Worm (Caenorhabditis elegans) whole organism, L2 larva: ENCODE data around the gene C45G9.8.

Experiments
- C34F6.9 ChIP-seq: fragments of 150-350 bp; optimal IDR thresholded peaks from 2 replicates; lab custom pipeline; 2014; ENCODE audit warnings: missing biosample characterization, missing genetic modification characterization
- F13H6.1 ChIP-seq: sonication (generic microtip); optimal IDR thresholded peaks from 2 replicates; lab custom pipeline; 2016; ENCODE audit warnings: missing genetic modification characterization, missing compliant biosample characterization
- R02D3.7 ChIP-seq: fragments of 150-350 bp; optimal IDR thresholded peaks from 2 replicates; lab custom pipeline; 2014; ENCODE audit warnings: missing biosample characterization, missing genetic modification characterization
- Y55F3AM.14 ChIP-seq: fragments of 200-800 bp; sonication (Bioruptor generic); optimal IDR thresholded peaks from 2 replicates; lab custom pipeline; 2018; ENCODE audit warnings: mild to moderate bottlenecking, missing genetic modification characterization, missing compliant biosample characterization
- ZK546.5 ChIP-seq: sonication (generic microtip); optimal IDR thresholded peaks from 2 replicates; lab custom pipeline; 2017; ENCODE audit warnings: missing biosample characterization, missing genetic modification characterization
- alr-1 ChIP-seq: fragments of 150-350 bp; optimal IDR thresholded peaks from 2 replicates; lab custom pipeline; 2014; ENCODE audit warnings: missing biosample characterization, missing genetic modification characterization
- aly-2 ChIP-seq: fragments of 150-350 bp; optimal IDR thresholded peaks from 2 replicates; lab custom pipeline; 2014; ENCODE audit warnings: missing biosample characterization, missing genetic modification characterization
- ama-1 ChIP-seq: fragments of 150-350 bp; optimal IDR thresholded peaks from 2 replicates; lab custom pipeline; 2018; ENCODE audit warnings: inconsistent platforms
- blmp-1 ChIP-seq: sonication (generic microtip); optimal IDR thresholded peaks from 2 replicates; lab custom pipeline; 2017; ENCODE audit warnings: missing genetic modification characterization, mild to moderate bottlenecking, missing compliant biosample characterization, antibody characterized with exemption, moderate library complexity; ENCODE audit not compliant: insufficient read depth
- ceh-82 ChIP-seq: fragments of 150-350 bp; optimal IDR thresholded peaks from 2 replicates; lab custom pipeline; 2014; ENCODE audit warnings: missing biosample characterization, missing genetic modification characterization
- crh-2 ChIP-seq: sonication (generic microtip); optimal IDR thresholded peaks from 2 replicates; lab custom pipeline; 2017; ENCODE audit warnings: missing biosample characterization, missing genetic modification characterization
- dmd-4 ChIP-seq: sonication (generic microtip); optimal IDR thresholded peaks from 2 replicates; lab custom pipeline; 2017; ENCODE audit warnings: missing biosample characterization, missing genetic modification characterization
- egl-27 ChIP-seq: sonication (generic microtip); optimal IDR thresholded peaks from 3 replicates; lab custom pipeline; 2017; ENCODE audit warnings: missing biosample characterization, missing genetic modification reagents, missing genetic modification characterization
- elt-1 ChIP-seq: fragments of 150-350 bp; optimal IDR thresholded peaks from 2 replicates; lab custom pipeline; 2014; ENCODE audit warnings: missing biosample characterization, missing genetic modification characterization
- elt-3 ChIP-seq: sonication (generic microtip); optimal IDR thresholded peaks from 2 replicates; lab custom pipeline; 2017; ENCODE audit warnings: missing biosample characterization, missing genetic modification characterization
- fos-1 ChIP-seq: fragments of 150-350 bp; optimal IDR thresholded peaks from 2 replicates; lab custom pipeline; 2014; ENCODE audit warnings: missing biosample characterization, missing genetic modification characterization
- gmeb-1 ChIP-seq: fragments of 150-350 bp; optimal IDR thresholded peaks from 2 replicates; lab custom pipeline; 2014; ENCODE audit warnings: missing biosample characterization, missing genetic modification characterization
- lin-11 ChIP-seq: fragments of 150-350 bp; sonication (generic microtip); optimal IDR thresholded peaks from 2 replicates; lab custom pipeline; 2014; ENCODE audit warnings: missing biosample characterization, missing genetic modification characterization, inconsistent platforms, mixed read lengths
- lin-13 ChIP-seq: fragments of 150-350 bp; optimal IDR thresholded peaks from 2 replicates; lab custom pipeline; 2014; ENCODE audit warnings: missing biosample characterization, missing genetic modification reagents, missing genetic modification characterization
- lin-39 ChIP-seq: fragments of 150-350 bp; optimal IDR thresholded peaks from 2 replicates; lab custom pipeline; 2014; ENCODE audit warnings: missing biosample characterization, missing genetic modification reagents, missing genetic modification characterization
- lsy-2 ChIP-seq, 2 experiments: fragments of 150-350 bp in 1 of 2; sonication (generic microtip) in 1 of 2; optimal IDR thresholded peaks; 2 replicates each; lab custom pipeline; 2014 to 2017; ENCODE audit warnings: missing biosample characterization in 2 of 2, missing genetic modification characterization in 2 of 2
- mab-5 ChIP-seq: fragments of 150-350 bp; optimal IDR thresholded peaks from 2 replicates; lab custom pipeline; 2014; ENCODE audit warnings: missing biosample characterization, missing genetic modification characterization
- mbf-1 ChIP-seq: sonication (generic microtip); optimal IDR thresholded peaks from 2 replicates; lab custom pipeline; 2017; ENCODE audit warnings: missing biosample characterization, missing genetic modification characterization
- mdl-1 ChIP-seq, 2 experiments: fragments of 150-350 bp in 1 of 2; sonication (generic microtip) in 1 of 2; optimal IDR thresholded peaks; 2 replicates each; lab custom pipeline; 2017; ENCODE audit warnings: missing biosample characterization in 2 of 2, missing genetic modification characterization in 2 of 2
- nhr-10 ChIP-seq: sonication (generic microtip); optimal IDR thresholded peaks from 2 replicates; lab custom pipeline; 2017; ENCODE audit warnings: missing biosample characterization, missing genetic modification characterization
- nhr-12 ChIP-seq: fragments of 150-350 bp; optimal IDR thresholded peaks from 2 replicates; lab custom pipeline; 2014; ENCODE audit warnings: missing biosample characterization, missing genetic modification characterization
- nhr-129 ChIP-seq: fragments of 150-350 bp; optimal IDR thresholded peaks from 2 replicates; lab custom pipeline; 2014; ENCODE audit warnings: missing biosample characterization, missing genetic modification characterization
- nhr-21 ChIP-seq: fragments of 150-350 bp; optimal IDR thresholded peaks from 2 replicates; lab custom pipeline; 2014; ENCODE audit warnings: missing biosample characterization, missing genetic modification characterization
- nhr-23 ChIP-seq: fragments of 150-350 bp; optimal IDR thresholded peaks from 2 replicates; lab custom pipeline; 2014; ENCODE audit warnings: missing biosample characterization, missing genetic modification reagents, missing genetic modification characterization
- nhr-25 ChIP-seq: fragments of 150-350 bp; sonication (generic microtip); optimal IDR thresholded peaks from 3 replicates; lab custom pipeline; 2014; ENCODE audit warnings: missing biosample characterization, missing genetic modification characterization
- nhr-6 ChIP-seq: fragments of 150-350 bp; optimal IDR thresholded peaks from 2 replicates; lab custom pipeline; 2014; ENCODE audit warnings: missing biosample characterization, missing genetic modification characterization
- peb-1 ChIP-seq: fragments of 150-350 bp; optimal IDR thresholded peaks from 2 replicates; lab custom pipeline; 2014; ENCODE audit warnings: missing biosample characterization, missing genetic modification characterization
- sem-4 ChIP-seq: fragments of 150-350 bp; optimal IDR thresholded peaks from 2 replicates; lab custom pipeline; 2014; ENCODE audit warnings: missing biosample characterization, missing genetic modification reagents, missing genetic modification characterization
- skn-1 ChIP-seq: sonication (generic microtip); optimal IDR thresholded peaks from 2 replicates; lab custom pipeline; 2017; ENCODE audit warnings: missing biosample characterization, missing genetic modification characterization
- sma-3 ChIP-seq: sonication (generic microtip); optimal IDR thresholded peaks from 2 replicates; lab custom pipeline; 2016; ENCODE audit warnings: missing genetic modification reagents, missing genetic modification characterization, missing compliant biosample characterization
- sma-9 ChIP-seq, 2 experiments: fragments of 150-350 bp in 1 of 2; sonication (generic microtip) in 1 of 2; optimal IDR thresholded peaks; 2 replicates each; lab custom pipeline; 2014 to 2016; ENCODE audit warnings: missing genetic modification characterization in 2 of 2, mild to moderate bottlenecking in 1 of 2, missing biosample characterization in 1 of 2, missing compliant biosample characterization in 1 of 2, missing genetic modification reagents in 1 of 2, moderate library complexity in 1 of 2
- unc-39 ChIP-seq: fragments of 150-350 bp; optimal IDR thresholded peaks from 2 replicates; lab custom pipeline; 2014; ENCODE audit warnings: missing biosample characterization, missing genetic modification characterization
- unc-55 ChIP-seq: fragments of 150-350 bp; sonication (generic microtip); optimal IDR thresholded peaks from 3 replicates; lab custom pipeline; 2014; ENCODE audit warnings: missing biosample characterization, missing genetic modification reagents, missing genetic modification characterization
- unc-62 ChIP-seq: fragments of 150-350 bp; optimal IDR thresholded peaks from 2 replicates; lab custom pipeline; 2014; ENCODE audit warnings: missing biosample characterization, missing genetic modification reagents, missing genetic modification characterization
- zag-1 ChIP-seq: fragments of 150-350 bp; optimal IDR thresholded peaks from 2 replicates; lab custom pipeline; 2014; ENCODE audit warnings: missing biosample characterization, missing genetic modification characterization
- ztf-1 ChIP-seq: fragments of 200-800 bp; sonication (Bioruptor generic); conservative IDR thresholded peaks from 2 replicates; pipeline ENCODE4 v1.3.6; 2022; ENCODE audit warnings: missing genetic modification characterization, missing compliant biosample characterization
- ztf-11 ChIP-seq: sonication (generic microtip); optimal IDR thresholded peaks from 2 replicates; lab custom pipeline; 2017; ENCODE audit warnings: missing biosample characterization, missing genetic modification characterization
- ztf-4 ChIP-seq: fragments of 150-350 bp; optimal IDR thresholded peaks from 2 replicates; lab custom pipeline; 2014; ENCODE audit warnings: missing biosample characterization, missing genetic modification characterization

C45G9.8 gene

DNA sequence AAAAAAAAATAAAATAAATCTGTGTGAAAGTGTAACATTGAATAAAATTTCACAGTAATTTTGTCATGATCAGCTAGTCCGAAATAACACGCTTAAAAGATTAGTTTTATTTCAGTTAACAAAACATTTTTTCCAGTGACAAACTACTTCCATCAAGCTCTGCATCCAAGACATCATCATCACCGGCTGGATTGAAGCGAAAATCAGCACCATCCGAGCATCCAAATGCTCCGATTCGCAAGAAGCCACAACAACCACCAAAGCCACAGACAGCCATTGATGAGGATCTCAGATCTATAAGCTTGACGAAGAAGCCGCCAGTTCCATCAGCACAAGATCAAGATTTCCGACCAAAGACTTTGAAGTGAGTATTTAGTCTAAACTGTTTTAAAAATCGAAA, 26.2 kb downstream of the C45G9.8 start:
- TF ChIP-seq Y55F3AM.14 (no peak), ztf-1 (GFP tag; lab: Robert Waterston, UW) (no peak), nhr-25 (peak; percentile 14), egl-27 (tag; lab: Kevin White, UChicago) (no peak), mab-5 (tag; lab: Kevin White, UChicago) (no peak), elt-1 (no peak), elt-3 (tag; lab: Kevin White, UChicago) (no peak), ZK546.5 (tag; lab: Kevin White, UChicago) (no peak)
- TF ChIP-seq, all 48 proteins: peak for 1

ce11 chrIII:5026366-5026765, 27.1 kb downstream of the C45G9.8 start:
- TF ChIP-seq ceh-82 (tag; lab: Kevin White, UChicago) (no peak), nhr-129 (tag; lab: Kevin White, UChicago) (no peak), lin-11 (no peak), nhr-12 (tag; lab: Kevin White, UChicago) (no peak), ama-1 (no peak), peb-1 (tag; lab: Kevin White, UChicago) (no peak), lsy-2 (tag; optimal IDR thresholded peaks at IDR 0.05; lab: Kevin White, UChicago) (no peak), skn-1 (tag; lab: Kevin White, UChicago) (no peak), mbf-1 (tag; lab: Kevin White, UChicago) (no peak)

- TF ChIP-seq crh-2 (tag; lab: Kevin White, UChicago) (peak; percentile 26), C34F6.9 (peak; percentile 25), lin-13 (GFP tag; lab: Kevin White, UChicago) (peak; percentile 19), ama-1 (peak; percentile 83), unc-55 (GFP tag; lab: Kevin White, UChicago) (no peak), sma-3 (GFP tag; lab: Kevin White, UChicago) (peak; percentile 44), sem-4 (tag; lab: Kevin White, UChicago) (peak; percentile 47), egl-27 (tag; lab: Kevin White, UChicago) (no peak), Y55F3AM.14 (peak; percentile 7), nhr-10 (no peak), peb-1 (tag; lab: Kevin White, UChicago) (no peak), F13H6.1 (tag; lab: Kevin White, UChicago) (peak; percentile 7), dmd-4 (tag; lab: Kevin White, UChicago) (no peak), lin-39 (tag; lab: Kevin White, UChicago) (no peak), gmeb-1 (peak; percentile 28), zag-1 (tag; lab: Kevin White, UChicago) (no peak), ztf-1 (GFP tag; lab: Robert Waterston, UW) (peak; percentile 93), R02D3.7 (tag; lab: Kevin White, UChicago) (no peak), ztf-4 (peak; percentile 79), mbf-1 (tag; lab: Kevin White, UChicago) (no peak), nhr-12 (tag; lab: Kevin White, UChicago) (no peak), nhr-21 (tag; lab: Kevin White, UChicago) (peak; percentile 2), lsy-2 (tag; optimal IDR thresholded peaks at IDR 0.05; lab: Kevin White, UChicago) (peak in 1 of 2 experiments; percentile 60)
Measured at ce11 chrIII:5025136-5025629, 28.3 kb downstream of the C45G9.8 start.

DNA sequence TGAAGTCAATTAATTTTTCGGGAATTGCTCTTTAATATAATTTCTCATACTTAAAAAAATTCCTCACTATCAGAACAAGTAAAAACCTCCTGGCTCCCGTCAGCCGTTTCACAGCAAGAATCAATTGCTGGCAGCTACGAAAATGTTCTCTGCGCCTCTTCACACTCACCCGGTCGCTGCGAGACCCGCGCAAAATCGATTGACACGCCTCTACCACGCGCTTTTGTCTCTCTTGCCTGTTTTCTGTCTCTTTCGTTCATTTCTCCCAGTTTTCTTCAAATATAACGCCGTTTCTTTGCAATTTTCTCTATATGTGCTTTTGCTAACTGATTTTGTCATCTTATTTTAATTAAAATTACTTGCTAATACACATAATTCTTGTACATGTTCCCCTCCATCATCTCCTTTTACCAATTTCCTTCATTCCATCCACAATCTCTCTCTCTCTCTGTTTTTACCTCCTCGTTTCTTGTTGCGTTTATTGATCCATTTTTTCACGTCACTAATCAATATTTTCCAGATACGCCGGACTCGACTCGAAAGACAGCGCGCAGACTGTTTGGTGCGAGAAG, 29.0 kb downstream of the C45G9.8 start, which contains the start of gene pcf-11:
TSS of gene pcf-11 (plus strand) at position 522 of the 572 bp plus-strand sequence.
- TF ChIP-seq unc-39 (tag; lab: Kevin White, UChicago) (no peak), unc-55 (GFP tag; lab: Kevin White, UChicago) (peak; percentile 77), nhr-129 (tag; lab: Kevin White, UChicago) (peak; percentile 52), sem-4 (tag; lab: Kevin White, UChicago) (peak; percentile 68), sma-3 (GFP tag; lab: Kevin White, UChicago) (peak; percentile 42), elt-1 (no peak), mab-5 (tag; lab: Kevin White, UChicago) (peak; percentile 31), blmp-1 (peak; percentile 47), egl-27 (tag; lab: Kevin White, UChicago) (no peak), nhr-6 (tag; lab: Kevin White, UChicago) (no peak), F13H6.1 (tag; lab: Kevin White, UChicago) (peak; percentile 48), nhr-23 (tag; lab: Kevin White, UChicago) (no peak), lin-13 (GFP tag; lab: Kevin White, UChicago) (peak; percentile 64), ztf-4 (no peak), C34F6.9 (peak; percentile 84), ama-1 (peak; percentile 83), sma-9 (GFP tag; optimal IDR thresholded peaks at IDR 0.05; lab: Kevin White, UChicago) (peak; percentile 20), sma-9 (tag; optimal IDR thresholded peaks at IDR 0.05; lab: Kevin White, UChicago) (no peak), nhr-25 (peak; percentile 44), nhr-10 (no peak), lsy-2 (tag; optimal IDR thresholded peaks at IDR 0.05; lab: Kevin White, UChicago) (peak; percentile 43 to 63), unc-62 (no peak), mdl-1 (tag; optimal IDR thresholded peaks at IDR 0.05; lab: Kevin White, UChicago) (peak; percentile 66 to 77), lin-11 (peak; percentile 75), alr-1 (tag; lab: Kevin White, UChicago) (no peak), ztf-11 (tag; lab: Kevin White, UChicago) (no peak), fos-1 (tag; lab: Kevin White, UChicago) (peak; percentile 46), ZK546.5 (tag; lab: Kevin White, UChicago) (no peak), ztf-1 (GFP tag; lab: Robert Waterston, UW) (no peak), Y55F3AM.14 (no peak), R02D3.7 (tag; lab: Kevin White, UChicago) (no peak), aly-2 (tag; lab: Kevin White, UChicago) (no peak)
